Worm (Caenorhabditis elegans): ENCODE measurements around the gene ctf-18.

Gene ctf-18

ce11 chrIV:10128906-10129386, 2.5 kb upstream of the ctf-18 start, which contains the start of the genes gtbp-1 and K08F4.3:
Gene gtbp-1 (minus strand): TSS chrIV:10128956.
Gene K08F4.3 (plus strand): TSS chrIV:10129257.
- TF ChIP-seq unc-39 (tag; optimal IDR thresholded peaks at IDR 0.05) (no peak), M03D4.4 (tag; optimal IDR thresholded peaks at IDR 0.05) (peak; percentile 23), elt-1 (tag; optimal IDR thresholded peaks at IDR 0.05; ENCODE audit: borderline replicate concordance, insufficient read depth) (no peak), hlh-1 (tag; optimal IDR thresholded peaks at IDR 0.05) (peak; percentile 6), ces-1 (GFP tag; optimal IDR thresholded peaks at IDR 0.05) (no peak), mep-1 (tag; optimal IDR thresholded peaks at IDR 0.05) (peak; percentile 74), pha-4 (tag; optimal IDR thresholded peaks at IDR 0.05) (peak; percentile 47), lin-32 (GFP tag; optimal IDR thresholded peaks at IDR 0.05) (no peak), nhr-237 (tag; optimal IDR thresholded peaks at IDR 0.05) (peak; percentile 39), unc-120 (tag; optimal IDR thresholded peaks at IDR 0.05; ENCODE audit: poor library complexity, severe bottlenecking) (peak; percentile 74), sem-2 (GFP tag; optimal IDR thresholded peaks at IDR 0.05) (no peak), ham-2 (GFP tag; optimal IDR thresholded peaks at IDR 0.05) (no peak), lsy-2 (tag; optimal IDR thresholded peaks at IDR 0.05) (peak; percentile 73), ceh-39 (tag; optimal IDR thresholded peaks at IDR 0.05) (peak; percentile 52), lin-13 (tag; optimal IDR thresholded peaks at IDR 0.05) (peak; percentile 57), tbx-8 (GFP tag; optimal IDR thresholded peaks at IDR 0.05) (no peak), nhr-12 (tag; optimal IDR thresholded peaks at IDR 0.05) (no peak)

- no peak for TF ChIP-seq drap-1 (GFP tag; optimal IDR thresholded peaks at IDR 0.05)
- no peak for TF ChIP-seq nhr-76 (tag; optimal IDR thresholded peaks at IDR 0.05)
- TF ChIP-seq lin-13 (tag; optimal IDR thresholded peaks at IDR 0.05) = no peak
- no peak for TF ChIP-seq sptf-1 (tag; optimal IDR thresholded peaks at IDR 0.05)
- no peak for TF ChIP-seq elt-3 (tag; optimal IDR thresholded peaks at IDR 0.05)
- no peak for TF ChIP-seq nhr-237 (tag; optimal IDR thresholded peaks at IDR 0.05)
- no peak for TF ChIP-seq ceh-83 (GFP tag; optimal IDR thresholded peaks at IDR 0.05)
- no peak for TF ChIP-seq unc-120 (tag; optimal IDR thresholded peaks at IDR 0.05; ENCODE audit: poor library complexity, severe bottlenecking)
- no peak for TF ChIP-seq nhr-28 (tag; optimal IDR thresholded peaks at IDR 0.05)
- no peak for TF ChIP-seq mab-5 (tag; optimal IDR thresholded peaks at IDR 0.05)
- TF ChIP-seq ces-1 (GFP tag; optimal IDR thresholded peaks at IDR 0.05) = no peak
- no peak for TF ChIP-seq cnd-1 (tag; optimal IDR thresholded peaks at IDR 0.05)
- no peak for TF ChIP-seq unc-62 (GFP tag; optimal IDR thresholded peaks at IDR 0.05)
- TF ChIP-seq bed-3 (GFP tag; optimal IDR thresholded peaks at IDR 0.05) = no peak
- no peak for TF ChIP-seq ztf-11 (tag; optimal IDR thresholded peaks at IDR 0.05)
- TF ChIP-seq ceh-43 (GFP tag; optimal IDR thresholded peaks at IDR 0.05) = no peak
- no peak for TF ChIP-seq tbx-8 (GFP tag; optimal IDR thresholded peaks at IDR 0.05)
These were observed 2.0 kb upstream of the ctf-18 start for ce11 chrIV:10128446-10128845.

ce11 chrIV:10122205-10122604, 4.2 kb downstream of the ctf-18 start, which contains the start of gene irld-21:
Gene irld-21 (minus strand): TSS chrIV:10122305.
- TF ChIP-seq M03D4.4 (tag; optimal IDR thresholded peaks at IDR 0.05) = no peak
- no peak for TF ChIP-seq ces-1 (GFP tag; optimal IDR thresholded peaks at IDR 0.05)
- no peak for TF ChIP-seq ham-2 (GFP tag; optimal IDR thresholded peaks at IDR 0.05)
- TF ChIP-seq nhr-76 (tag; optimal IDR thresholded peaks at IDR 0.05) = no peak
- TF ChIP-seq elt-3 (tag; optimal IDR thresholded peaks at IDR 0.05) = no peak
- TF ChIP-seq sem-2 (GFP tag; optimal IDR thresholded peaks at IDR 0.05) = no peak
- no peak for TF ChIP-seq hlh-1 (tag; optimal IDR thresholded peaks at IDR 0.05)
- TF ChIP-seq unc-39 (tag; optimal IDR thresholded peaks at IDR 0.05) = no peak
- TF ChIP-seq elt-1 (tag; optimal IDR thresholded peaks at IDR 0.05; ENCODE audit: borderline replicate concordance, insufficient read depth) = no peak
- no peak for TF ChIP-seq mls-2 (tag; optimal IDR thresholded peaks at IDR 0.05)
- no peak for TF ChIP-seq nhr-237 (tag; optimal IDR thresholded peaks at IDR 0.05)
- no peak for TF ChIP-seq ceh-39 (tag; optimal IDR thresholded peaks at IDR 0.05)
- TF ChIP-seq nhr-12 (tag; optimal IDR thresholded peaks at IDR 0.05) = no peak
- no peak for TF ChIP-seq nhr-28 (tag; optimal IDR thresholded peaks at IDR 0.05)
- TF ChIP-seq sptf-1 (tag; optimal IDR thresholded peaks at IDR 0.05) = no peak
- TF ChIP-seq ceh-43 (GFP tag; optimal IDR thresholded peaks at IDR 0.05) = no peak
- no peak for TF ChIP-seq lin-32 (GFP tag; optimal IDR thresholded peaks at IDR 0.05)
- no peak for TF ChIP-seq mep-1 (tag; optimal IDR thresholded peaks at IDR 0.05)
- no peak for TF ChIP-seq unc-62 (GFP tag; optimal IDR thresholded peaks at IDR 0.05)
- TF ChIP-seq ztf-11 (tag; optimal IDR thresholded peaks at IDR 0.05) = no peak

ce11 chrIV:10116765-10117164, 9.7 kb downstream of the ctf-18 start:
- TF ChIP-seq cnd-1 (tag; optimal IDR thresholded peaks at IDR 0.05) = no peak
- no peak for TF ChIP-seq unc-39 (tag; optimal IDR thresholded peaks at IDR 0.05)
- no peak for TF ChIP-seq elt-1 (tag; optimal IDR thresholded peaks at IDR 0.05; ENCODE audit: borderline replicate concordance, insufficient read depth)
- TF ChIP-seq mls-2 (tag; optimal IDR thresholded peaks at IDR 0.05) = no peak
- TF ChIP-seq sem-2 (GFP tag; optimal IDR thresholded peaks at IDR 0.05) = no peak
- TF ChIP-seq sptf-1 (tag; optimal IDR thresholded peaks at IDR 0.05) = no peak
- TF ChIP-seq ces-1 (GFP tag; optimal IDR thresholded peaks at IDR 0.05) = no peak
- TF ChIP-seq lin-13 (tag; optimal IDR thresholded peaks at IDR 0.05) = no peak
- no peak for TF ChIP-seq ceh-83 (GFP tag; optimal IDR thresholded peaks at IDR 0.05)
- TF ChIP-seq bed-3 (GFP tag; optimal IDR thresholded peaks at IDR 0.05) = no peak
- no peak for TF ChIP-seq snpc-4 (tag; optimal IDR thresholded peaks at IDR 0.05)
- no peak for TF ChIP-seq flh-1 (GFP tag; optimal IDR thresholded peaks at IDR 0.05)
